Worm (Caenorhabditis elegans) whole organism, early embryonic: ENCODE measurements around the gene pbs-3.

Experiments used
- aly-1 ChIP-seq: sonication (generic microtip); optimal IDR thresholded peaks from 2 replicates; lab custom pipeline; 2016; ENCODE audit warnings: missing genetic modification characterization, missing compliant biosample characterization
- ama-1 ChIP-seq: fragments of 150-350 bp; optimal IDR thresholded peaks from 2 replicates; lab custom pipeline; 2014
- flt-1 ChIP-seq: fragments of 200-800 bp; sonication (Bioruptor generic); IDR thresholded peaks from 2 replicates; pipeline ENCODE4 v1.3.6; 2022; ENCODE audit warnings: missing genetic modification characterization, missing compliant biosample characterization
- hmbx-1 ChIP-seq: sonication (generic microtip); optimal IDR thresholded peaks from 2 replicates; lab custom pipeline; 2016; ENCODE audit warnings: mild to moderate bottlenecking, missing genetic modification characterization, missing compliant biosample characterization
- hmg-4 ChIP-seq: fragments of 200-800 bp; sonication (Bioruptor generic); optimal IDR thresholded peaks from 2 replicates; lab custom pipeline; 2018; ENCODE audit warnings: mild to moderate bottlenecking, missing genetic modification characterization, missing compliant biosample characterization
- tbx-11 ChIP-seq: fragments of 200-800 bp; sonication (Bioruptor generic); IDR thresholded peaks from 2 replicates; pipeline ENCODE4 v1.3.6; 2022; ENCODE audit warnings: missing genetic modification characterization, missing compliant biosample characterization
- tbx-37 ChIP-seq: fragments of 200-800 bp; sonication (Bioruptor generic); conservative IDR thresholded peaks from 2 replicates; pipeline ENCODE4 v1.3.6; 2022; ENCODE audit warnings: missing genetic modification reagents, missing genetic modification characterization, missing compliant biosample characterization
- tra-4 ChIP-seq: sonication (generic microtip); optimal IDR thresholded peaks from 2 replicates; lab custom pipeline; 2017; ENCODE audit warnings: missing genetic modification characterization, missing compliant biosample characterization

DNA sequence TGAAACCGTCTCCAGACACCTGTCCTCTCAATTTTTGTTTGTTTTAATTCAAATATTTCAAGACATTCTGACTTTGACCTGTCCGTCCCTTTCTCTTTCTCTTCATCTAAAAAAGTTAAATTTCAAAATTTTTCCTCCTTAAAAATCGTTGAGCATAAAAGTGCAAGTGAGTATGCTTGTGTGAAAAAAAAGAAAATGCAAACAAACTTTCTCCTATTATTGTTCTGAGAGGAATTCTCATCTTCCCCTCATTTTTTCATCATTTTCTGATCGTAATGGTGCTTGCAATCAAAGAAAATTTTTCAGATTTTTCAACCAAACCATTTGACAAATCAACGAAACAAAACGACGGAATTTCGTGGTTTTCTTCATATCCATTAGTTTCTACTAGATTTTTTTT lies 13.6 kb upstream of the pbs-3 start, which contains the start of gene shc-2:
- TF ChIP-seq hmg-4 (GFP tag; lab: Kevin White, UChicago) (no peak), flt-1 (GFP tag; lab: Robert Waterston, UW) (no peak), tbx-11 (GFP tag; lab: Robert Waterston, UW) (no peak), ama-1 (lab: Kevin White, UChicago) (no peak), tbx-37 (GFP tag; lab: Robert Waterston, UW) (no peak), tra-4 (tag; lab: Kevin White, UChicago) (no peak), hmbx-1 (tag; lab: Kevin White, UChicago) (no peak), aly-1 (no peak)
